Fruit fly (Drosophila melanogaster): ENCODE measurements around the gene Plc21C.

The Plc21C gene

dm6 chr2L:378815-379440, 73.2 kb downstream of the Plc21C start:
- TF ChIP-seq CG17801 (GFP tag; optimal IDR thresholded peaks at IDR 0.05; ENCODE audit: partially characterized antibody), result no peak

dm6 chr2L:382807-383206, 77.1 kb downstream of the Plc21C start:
- no peak for TF ChIP-seq CG17801 (GFP tag; optimal IDR thresholded peaks at IDR 0.05; ENCODE audit: partially characterized antibody)

DNA sequence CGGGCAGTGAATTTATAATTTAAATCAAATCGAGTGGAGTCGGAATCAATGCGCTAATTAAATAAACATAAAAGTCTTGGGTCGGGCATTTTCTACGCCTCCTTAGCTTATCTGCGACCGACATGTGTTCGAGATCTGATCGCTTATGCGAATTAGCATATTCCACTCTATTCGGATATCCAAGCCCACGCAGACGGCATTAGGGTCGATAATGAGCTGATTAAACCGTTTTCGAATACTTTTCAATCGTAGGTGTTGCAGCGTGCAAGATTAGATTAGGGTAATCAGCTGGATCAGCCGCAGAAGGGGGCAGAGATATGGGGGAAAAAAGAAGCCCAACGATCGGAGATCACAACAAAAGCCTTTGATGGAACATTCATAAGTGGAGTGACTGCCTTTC, 84.8 kb downstream of the Plc21C start:
- no peak for TF ChIP-seq CG17801 (GFP tag; optimal IDR thresholded peaks at IDR 0.05; ENCODE audit: partially characterized antibody)

DNA sequence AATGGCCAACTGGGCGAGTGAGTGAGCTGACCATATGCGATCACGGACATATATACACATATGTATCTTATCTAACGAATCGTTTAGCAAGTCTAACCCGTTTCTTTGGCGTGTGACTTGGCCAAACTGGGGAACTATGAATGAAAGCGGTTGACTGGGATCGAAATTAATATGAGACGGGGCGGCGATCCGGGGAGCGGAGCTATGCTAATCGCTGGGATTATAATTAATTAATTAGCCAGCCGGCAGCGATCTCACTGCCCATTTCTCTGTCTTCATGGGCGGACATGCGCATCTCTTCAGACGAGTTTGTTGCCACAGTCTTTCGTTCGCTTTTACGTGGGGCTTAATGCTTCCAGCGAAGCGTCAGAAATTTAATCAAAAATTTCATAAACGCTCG, 86.8 kb downstream of the Plc21C start:
- TF ChIP-seq CG17801 (GFP tag; optimal IDR thresholded peaks at IDR 0.05; ENCODE audit: partially characterized antibody), result no peak

- no peak for TF ChIP-seq CG17801 (GFP tag; optimal IDR thresholded peaks at IDR 0.05; ENCODE audit: partially characterized antibody)
Observed at dm6 chr2L:395366-396117, 89.8 kb downstream of the Plc21C start.

DNA sequence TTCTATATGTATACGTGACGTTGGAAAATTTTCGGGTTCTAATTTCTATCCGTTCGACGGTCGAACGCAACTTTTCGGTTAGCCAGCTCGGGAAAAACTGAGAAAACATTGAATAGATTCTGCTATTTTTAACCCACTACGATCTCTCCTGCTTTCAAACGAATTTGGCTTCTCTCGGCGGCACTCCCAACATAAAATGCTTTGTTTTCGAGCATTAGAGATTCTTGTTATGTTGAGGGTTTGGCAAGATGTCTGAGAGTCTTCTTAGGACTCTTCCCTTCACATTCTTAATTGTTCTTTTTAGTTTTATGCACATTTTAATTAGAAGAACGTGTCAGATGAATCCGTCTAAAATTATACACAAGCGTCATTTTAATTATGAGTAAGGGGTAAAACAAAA, 96.4 kb downstream of the Plc21C start, which contains the start of gene CG4213:
Gene CG4213, minus strand, starts transcription at position 101 of the 400 bp plus-strand sequence.
- TF ChIP-seq CG17801 (GFP tag; optimal IDR thresholded peaks at IDR 0.05; ENCODE audit: partially characterized antibody), result no peak

- TF ChIP-seq CG17801 (GFP tag; optimal IDR thresholded peaks at IDR 0.05; ENCODE audit: partially characterized antibody), result no peak
Observed at dm6 chr2L:403627-404575, 98.2 kb downstream of the Plc21C start, which contains the start of gene Polr1B. Gene Polr1B (plus strand): TSS chr2L:404285.

Data from ovary, adult (tissue).